Worm (Caenorhabditis elegans): ENCODE data around the gene Y69F12A.1.

DNA sequence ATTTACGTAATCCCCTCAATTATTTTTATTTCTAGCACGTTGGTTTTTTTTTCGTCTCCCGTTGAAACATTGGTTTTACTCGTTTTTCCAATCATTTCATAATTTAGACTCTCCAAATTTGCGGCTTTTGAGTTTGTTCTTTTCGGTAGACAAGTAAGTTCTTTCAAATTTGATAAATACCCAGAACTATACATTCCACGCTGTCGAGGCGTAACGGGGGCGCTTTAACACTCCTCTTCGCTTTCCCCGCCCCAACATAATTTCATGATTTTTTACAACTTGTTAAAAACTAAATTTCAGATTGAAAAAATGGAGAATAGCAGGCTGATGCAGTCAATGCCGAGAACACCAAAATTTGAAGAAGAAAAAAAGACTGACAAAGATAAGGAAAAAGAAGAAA is at the start of gene Y69F12A.1:
- TF ChIP-seq B0310.2 (tag; optimal IDR thresholded peaks at IDR 0.05) (no peak), hmbx-1 (tag; optimal IDR thresholded peaks at IDR 0.05) (no peak), ama-1 (optimal IDR thresholded peaks at IDR 0.05) (no peak), aly-1 (tag; optimal IDR thresholded peaks at IDR 0.05) (no peak), hmg-4 (GFP tag; optimal IDR thresholded peaks at IDR 0.05) (no peak), tbx-11 (GFP tag; IDR thresholded peaks at IDR 0.05) (no peak), flt-1 (GFP tag; IDR thresholded peaks at IDR 0.05) (no peak), ets-7 (tag; optimal IDR thresholded peaks at IDR 0.05) (no peak)

Measured in whole organism, early embryonic.